Fruit fly (Drosophila melanogaster): ENCODE results near the gene CG6650.
A peak's percentile ranks its signal among the peaks of the same experiment; 100 is the strongest.

DNA sequence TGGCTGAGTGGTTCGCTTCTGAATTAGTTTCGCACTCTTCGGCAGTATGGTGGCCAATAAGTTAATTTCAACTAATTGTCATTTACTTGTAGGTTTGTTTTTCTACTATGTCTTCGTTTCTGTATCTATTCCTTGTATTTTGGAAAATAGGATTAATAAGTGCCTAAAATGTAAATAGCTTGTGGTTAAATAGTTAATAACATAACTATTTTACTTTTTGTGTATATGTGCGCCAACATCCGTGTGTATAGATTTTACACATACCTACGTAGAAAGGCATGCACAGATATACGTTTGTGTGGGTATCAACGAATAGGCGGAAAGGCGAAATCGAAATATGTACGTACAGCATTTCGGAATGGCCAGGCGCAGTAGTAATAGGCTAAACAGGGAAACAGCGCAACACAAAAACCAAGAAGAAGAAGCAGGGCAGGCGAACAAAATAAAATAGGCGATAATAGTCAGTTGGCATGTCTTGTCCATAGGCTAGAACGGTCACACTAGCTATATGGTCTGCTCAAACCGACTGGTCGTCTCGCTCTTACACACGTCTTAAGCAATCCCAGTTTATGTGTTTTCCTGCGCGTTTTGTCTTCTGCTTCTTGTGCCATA lies 28.6 kb upstream of the CG6650 start:
- TF ChIP-seq kay (GFP tag; optimal IDR thresholded peaks at IDR 0.05) (no peak), CG6254 (GFP tag; optimal IDR thresholded peaks at IDR 0.05) (no peak), cg (GFP tag; optimal IDR thresholded peaks at IDR 0.05) (peak; percentile 95)

Data from whole organism, embryonic.